Fruit fly (Drosophila melanogaster) whole organism, embryonic: ENCODE data around the gene CG13085.

Experiments
- Abd-B ChIP-seq: fragments of 200-800 bp; sonication (Bioruptor generic); optimal IDR thresholded peaks from 2 replicates; lab custom pipeline; 2018; ENCODE audit warnings: missing biosample characterization, mild to moderate bottlenecking, missing genetic modification characterization, moderate library complexity
- Blimp-1 ChIP-seq: fragments of 200-800 bp; sonication (Bioruptor generic); optimal IDR thresholded peaks from 3 replicates; lab custom pipeline; 2018; ENCODE audit warnings: missing biosample characterization, missing genetic modification characterization, mild to moderate bottlenecking, moderate library complexity, missing genetic modification reagents
- CG10274 ChIP-seq: fragments of 200-800 bp; sonication (Bioruptor generic); optimal IDR thresholded peaks from 3 replicates; lab custom pipeline; 2017; ENCODE audit warnings: missing biosample characterization, mild to moderate bottlenecking, missing genetic modification characterization
- CG10431 ChIP-seq: fragments of 200-800 bp; sonication (Bioruptor generic); optimal IDR thresholded peaks from 3 replicates; lab custom pipeline; 2018; ENCODE audit warnings: missing biosample characterization, mild to moderate bottlenecking, missing genetic modification characterization
- CG10979 ChIP-seq: fragments of 200-800 bp; sonication (Bioruptor generic); optimal IDR thresholded peaks from 2 replicates; lab custom pipeline; 2018; ENCODE audit warnings: missing biosample characterization, mild to moderate bottlenecking, missing genetic modification characterization, moderate library complexity
- CG11696 ChIP-seq: fragments of 200-800 bp; sonication (Bioruptor generic); IDR thresholded peaks from 2 replicates; pipeline ENCODE4 v1.3.6; 2022; ENCODE audit warnings: missing biosample characterization, missing genetic modification characterization
- CG12219 ChIP-seq: fragments of 200-800 bp; sonication (Bioruptor generic); optimal IDR thresholded peaks from 3 replicates; lab custom pipeline; 2018; ENCODE audit warnings: missing biosample characterization, mild to moderate bottlenecking, missing genetic modification characterization
- CG1233 ChIP-seq: fragments of 200-800 bp; sonication (Bioruptor generic); optimal IDR thresholded peaks from 4 replicates; lab custom pipeline; 2018; ENCODE audit warnings: missing biosample characterization, mild to moderate bottlenecking, missing genetic modification characterization
- CG12391 ChIP-seq: fragments of 200-800 bp; sonication (Bioruptor generic); optimal IDR thresholded peaks from 3 replicates; lab custom pipeline; 2018; ENCODE audit warnings: missing biosample characterization, mild to moderate bottlenecking, missing genetic modification characterization, moderate library complexity
- CG13296 ChIP-seq: fragments of 200-800 bp; sonication (Bioruptor generic); optimal IDR thresholded peaks from 3 replicates; lab custom pipeline; 2018; ENCODE audit warnings: missing biosample characterization, mild to moderate bottlenecking, missing genetic modification characterization
- CG14441 ChIP-seq: fragments of 200-800 bp; sonication (Bioruptor generic); IDR thresholded peaks from 2 replicates; pipeline ENCODE4 v1.3.6; 2022; ENCODE audit warnings: missing biosample characterization, missing genetic modification characterization
- CG16779 ChIP-seq: fragments of 200-800 bp; sonication (Bioruptor generic); IDR thresholded peaks from 2 replicates; pipeline ENCODE4 v1.3.6; 2022; ENCODE audit warnings: missing biosample characterization, missing genetic modification characterization
- CG17385 ChIP-seq: fragments of 200-800 bp; sonication (Bioruptor generic); optimal IDR thresholded peaks from 3 replicates; lab custom pipeline; 2018; ENCODE audit warnings: missing biosample characterization, mild to moderate bottlenecking, missing genetic modification characterization
- CG1792 ChIP-seq: fragments of 200-800 bp; sonication (Bioruptor generic); optimal IDR thresholded peaks from 2 replicates; lab custom pipeline; 2016; ENCODE audit warnings: missing biosample characterization, missing genetic modification characterization
- CG2202 ChIP-seq: fragments of 200-800 bp; sonication (Bioruptor generic); optimal IDR thresholded peaks from 2 replicates; lab custom pipeline; 2018; ENCODE audit warnings: missing biosample characterization, mild to moderate bottlenecking, missing genetic modification characterization
- CG31388 ChIP-seq: fragments of 200-800 bp; sonication (Bioruptor generic); optimal IDR thresholded peaks from 2 replicates; lab custom pipeline; 2016; ENCODE audit warnings: missing biosample characterization, missing genetic modification characterization
- CG4404 ChIP-seq: fragments of 200-800 bp; sonication (Bioruptor generic); IDR thresholded peaks from 2 replicates; pipeline ENCODE4 v1.3.6; 2022; ENCODE audit warnings: missing biosample characterization, missing genetic modification characterization
- CG4707 ChIP-seq: fragments of 200-800 bp; sonication (Bioruptor generic); optimal IDR thresholded peaks from 2 replicates; lab custom pipeline; 2018; ENCODE audit warnings: missing biosample characterization, mild to moderate bottlenecking, missing genetic modification characterization, moderate library complexity
- CG8359 ChIP-seq: fragments of 200-800 bp; sonication (Bioruptor generic); optimal IDR thresholded peaks from 2 replicates; lab custom pipeline; 2017; ENCODE audit warnings: missing biosample characterization, mild to moderate bottlenecking, missing genetic modification characterization, borderline replicate concordance
- CG9215 ChIP-seq: fragments of 200-800 bp; sonication (Bioruptor generic); IDR thresholded peaks from 2 replicates; pipeline ENCODE4 v1.3.6; 2022; ENCODE audit warnings: missing biosample characterization, missing genetic modification characterization
- Drgx ChIP-seq: fragments of 200-800 bp; sonication (Bioruptor generic); IDR thresholded peaks from 2 replicates; pipeline ENCODE4 v1.3.6; 2022; ENCODE audit warnings: missing biosample characterization, missing genetic modification characterization
- E2f2 ChIP-seq: fragments of 200-800 bp; sonication (Bioruptor generic); IDR thresholded peaks from 2 replicates; pipeline ENCODE4 v1.3.6; 2022; ENCODE audit warnings: missing biosample characterization, missing genetic modification characterization
- HLH3B ChIP-seq: fragments of 200-800 bp; sonication (Bioruptor generic); IDR thresholded peaks from 2 replicates; pipeline ENCODE4 v1.3.6; 2022; ENCODE audit warnings: missing biosample characterization, missing genetic modification characterization
- HmgD ChIP-seq: fragments of 200-800 bp; sonication (Bioruptor generic); optimal IDR thresholded peaks from 3 replicates; lab custom pipeline; 2016; ENCODE audit warnings: missing biosample characterization, missing genetic modification characterization
- MESR4 ChIP-seq: fragments of 200-800 bp; sonication (Bioruptor generic); optimal IDR thresholded peaks from 2 replicates; lab custom pipeline; 2018; ENCODE audit warnings: missing biosample characterization, mild to moderate bottlenecking, missing genetic modification characterization, moderate library complexity
- Med ChIP-seq: fragments of 200-800 bp; sonication (Bioruptor generic); peaks from one replicate; lab custom pipeline; 2016; ENCODE audit warnings: missing biosample characterization, missing genetic modification characterization, mild to moderate bottlenecking, inconsistent platforms, moderate library complexity
- Myb ChIP-seq: fragments of 200-800 bp; sonication (Bioruptor generic); optimal IDR thresholded peaks from 2 replicates; lab custom pipeline; 2016; ENCODE audit warnings: missing biosample characterization, missing genetic modification characterization
- Scr ChIP-seq: fragments of 200-800 bp; sonication (Bioruptor generic); IDR thresholded peaks from 2 replicates; pipeline ENCODE4 v1.3.6; 2022; ENCODE audit warnings: missing biosample characterization, missing genetic modification characterization; ENCODE audit not compliant: partially characterized antibody
- Six4 ChIP-seq: fragments of 200-800 bp; sonication (Bioruptor generic); optimal IDR thresholded peaks from 2 replicates; lab custom pipeline; 2016; ENCODE audit warnings: missing biosample characterization, missing genetic modification characterization
- amos ChIP-seq: fragments of 200-800 bp; sonication (Bioruptor generic); IDR thresholded peaks from 2 replicates; pipeline ENCODE4 v1.3.6; 2022; ENCODE audit warnings: missing biosample characterization, missing genetic modification characterization; ENCODE audit not compliant: partially characterized antibody
- ash1 ChIP-seq: fragments of 200-800 bp; sonication (Bioruptor generic); optimal IDR thresholded peaks from 2 replicates; lab custom pipeline; 2018; ENCODE audit warnings: missing biosample characterization, mild to moderate bottlenecking, missing genetic modification characterization
- bab2 ChIP-seq: fragments of 200-800 bp; sonication (Bioruptor generic); optimal IDR thresholded peaks from 2 replicates; lab custom pipeline; 2016; ENCODE audit warnings: missing biosample characterization, missing genetic modification characterization
- bcd ChIP-seq: fragments of 200-800 bp; sonication (Bioruptor generic); optimal IDR thresholded peaks from 2 replicates; lab custom pipeline; 2017; ENCODE audit warnings: missing biosample characterization, mild to moderate bottlenecking, missing genetic modification characterization
- cas ChIP-seq: fragments of 200-800 bp; sonication (Bioruptor generic); IDR thresholded peaks from 2 replicates; pipeline ENCODE4 v1.3.6; 2022; ENCODE audit warnings: missing biosample characterization, missing genetic modification characterization
- da ChIP-seq: fragments of 200-800 bp; sonication (Bioruptor generic); optimal IDR thresholded peaks from 2 replicates; lab custom pipeline; 2016; ENCODE audit warnings: missing biosample characterization, missing genetic modification characterization
- dm ChIP-seq: fragments of 200-800 bp; sonication (Bioruptor generic); optimal IDR thresholded peaks from 3 replicates; lab custom pipeline; 2016; ENCODE audit warnings: missing biosample characterization, missing genetic modification characterization
- esg ChIP-seq: fragments of 200-800 bp; sonication (Bioruptor generic); conservative IDR thresholded peaks from 2 replicates; pipeline ENCODE4 v1.3.6; 2022; ENCODE audit warnings: missing biosample characterization, missing genetic modification characterization
- exex ChIP-seq: fragments of 200-800 bp; sonication (Bioruptor generic); optimal IDR thresholded peaks from 4 replicates; lab custom pipeline; 2018; ENCODE audit warnings: missing biosample characterization, mild to moderate bottlenecking, missing genetic modification characterization, moderate library complexity
- fd3F ChIP-seq: fragments of 200-800 bp; sonication (Bioruptor generic); optimal IDR thresholded peaks from 2 replicates; lab custom pipeline; 2018; ENCODE audit warnings: missing biosample characterization, mild to moderate bottlenecking, missing genetic modification characterization, moderate library complexity
- hkb ChIP-seq, 2 experiments: fragments of 200-800 bp in 1 of 2; fragments of >200 bp in 1 of 2; sonication (Bioruptor generic) in 1 of 2; IDR thresholded peaks in 1 of 2; optimal IDR thresholded peaks in 1 of 2; 2 replicates each; pipeline versions ENCODE4 v1.3.6 to Lab custom; 2017 to 2022; ENCODE audit warnings: missing biosample characterization in 1 of 2, missing genetic modification characterization in 1 of 2
- hth ChIP-seq: fragments of >200 bp; optimal IDR thresholded peaks from 2 replicates; lab custom pipeline; 2017; ENCODE audit warnings: inconsistent platforms
- kni ChIP-seq: fragments of 200-800 bp; sonication (Bioruptor generic); optimal IDR thresholded peaks from 3 replicates; lab custom pipeline; 2017; ENCODE audit warnings: mild to moderate bottlenecking, missing biosample characterization, missing genetic modification reagents, missing genetic modification characterization
- lilli ChIP-seq: fragments of 200-800 bp; sonication (Bioruptor generic); optimal IDR thresholded peaks from 3 replicates; lab custom pipeline; 2016; ENCODE audit warnings: missing biosample characterization, missing genetic modification characterization
- maf-S ChIP-seq: fragments of 200-800 bp; sonication (Bioruptor generic); optimal IDR thresholded peaks from 2 replicates; lab custom pipeline; 2016; ENCODE audit warnings: missing biosample characterization, missing genetic modification characterization
- nerfin-1 ChIP-seq: fragments of 200-800 bp; sonication (Bioruptor generic); optimal IDR thresholded peaks from 3 replicates; lab custom pipeline; 2019; ENCODE audit warnings: missing biosample characterization, mild to moderate bottlenecking, missing genetic modification characterization, moderate library complexity
- onecut ChIP-seq: fragments of 200-800 bp; sonication (Bioruptor generic); IDR thresholded peaks from 2 replicates; pipeline ENCODE4 v1.3.6; 2022; ENCODE audit warnings: missing biosample characterization, missing genetic modification characterization
- ranshi ChIP-seq: fragments of 200-800 bp; sonication (Bioruptor generic); IDR thresholded peaks from 2 replicates; pipeline ENCODE4 v1.3.6; 2022; ENCODE audit warnings: missing biosample characterization, missing genetic modification characterization
- sens-2 ChIP-seq: fragments of 200-800 bp; sonication (Bioruptor generic); IDR thresholded peaks from 2 replicates; pipeline ENCODE4 v1.3.6; 2022; ENCODE audit warnings: missing biosample characterization, missing genetic modification characterization
- sim ChIP-seq: fragments of 200-800 bp; sonication (Bioruptor generic); IDR thresholded peaks from 2 replicates; pipeline ENCODE4 v1.3.6; 2022; ENCODE audit warnings: missing biosample characterization, missing genetic modification characterization
- tgo ChIP-seq: fragments of 200-800 bp; sonication (Bioruptor generic); IDR thresholded peaks from 3 replicates; pipeline ENCODE4 v1.3.6; 2022; ENCODE audit warnings: missing biosample characterization, missing genetic modification characterization
- vnd ChIP-seq: fragments of 200-800 bp; sonication (Bioruptor generic); IDR thresholded peaks from 3 replicates; pipeline ENCODE4 v1.3.6; 2022; ENCODE audit warnings: missing biosample characterization, missing genetic modification characterization; ENCODE audit not compliant: partially characterized antibody

Gene CG13085

dm6 chr2L:19434260-19434659 is 10.4 kb downstream of the CG13085 start:
- TF ChIP-seq ranshi (GFP tag; lab: Robert Waterston, UW) (no peak), nerfin-1 (tag; lab: Kevin White, UChicago) (peak; percentile 71), CG12391 (tag; lab: Kevin White, UChicago) (peak; percentile 48), CG2202 (tag; lab: Kevin White, UChicago) (peak; percentile 90), Med (peak; percentile 88), CG12219 (GFP tag; lab: Kevin White, UChicago) (peak; percentile 62), exex (tag; lab: Kevin White, UChicago) (peak; percentile 56), CG1233 (GFP tag; lab: Kevin White, UChicago) (peak; percentile 78), CG10431 (GFP tag; lab: Kevin White, UChicago) (peak; percentile 78), bcd (GFP tag; lab: Kevin White, UChicago) (no peak), CG17385 (GFP tag; lab: Kevin White, UChicago) (peak; percentile 55), CG13296 (peak; percentile 78), CG4404 (GFP tag; lab: Robert Waterston, UW) (no peak), amos (GFP tag; lab: Robert Waterston, UW) (no peak), kni (peak; percentile 52), vnd (GFP tag; lab: Robert Waterston, UW) (no peak), CG31388 (no peak), hkb (optimal IDR thresholded peaks at IDR 0.05; lab: Kevin White, UChicago) (no peak), hkb (GFP tag; IDR thresholded peaks at IDR 0.05; lab: Robert Waterston, UW) (peak; percentile 38; the same call in 1 of the 2 replicates), bab2 (GFP tag; lab: Kevin White, UChicago) (no peak), CG4707 (peak; percentile 38), sens-2 (no peak), sim (GFP tag; lab: Robert Waterston, UW) (no peak), maf-S (GFP tag; lab: Kevin White, UChicago) (no peak), CG8359 (peak; percentile 75), ash1 (GFP tag; lab: Kevin White, UChicago) (no peak), Abd-B (GFP tag; lab: Kevin White, UChicago) (no peak), Scr (GFP tag; lab: Robert Waterston, UW) (no peak), Drgx (GFP tag; lab: Robert Waterston, UW) (no peak), esg (GFP tag; lab: Robert Waterston, UW) (no peak), da (no peak), dm (no peak), HLH3B (GFP tag; lab: Robert Waterston, UW) (no peak), lilli (no peak), CG14441 (GFP tag; lab: Robert Waterston, UW) (no peak; the same call in 1 of the 2 replicates), CG11696 (GFP tag; lab: Robert Waterston, UW) (no peak), fd3F (GFP tag; lab: Kevin White, UChicago) (no peak), Blimp-1 (peak; percentile 67), onecut (GFP tag; lab: Robert Waterston, UW) (peak; percentile 51; the same call in 1 of the 2 replicates), tgo (GFP tag; lab: Robert Waterston, UW) (no peak), hth (no peak), E2f2 (GFP tag; lab: Robert Waterston, UW) (no peak), HmgD (no peak), CG10274 (no peak), Myb (no peak), MESR4 (GFP tag; lab: Kevin White, UChicago) (no peak), CG9215 (GFP tag; lab: Robert Waterston, UW) (no peak), cas (GFP tag; lab: Robert Waterston, UW) (no peak), CG1792 (GFP tag; lab: Kevin White, UChicago) (peak; percentile 37), Six4 (GFP tag; lab: Kevin White, UChicago) (no peak), CG10979 (tag; lab: Kevin White, UChicago) (peak; percentile 20), CG16779 (GFP tag; lab: Robert Waterston, UW) (no peak)
